Fruit fly (Drosophila melanogaster): Measurements from ENCODE around the gene CG46466.
A peak's percentile ranks its signal among the peaks of the same experiment; 100 is the strongest.

CG46466 gene

dm6 chr4:659884-660846 lies 2.8 kb downstream of the CG46466 start, which contains the start of gene gw (continued):
- TF ChIP-seq gsb-n (tag; optimal IDR thresholded peaks at IDR 0.05) (no peak), btn (GFP tag; optimal IDR thresholded peaks at IDR 0.05) (peak; percentile 3), CG16863 (GFP tag; optimal IDR thresholded peaks at IDR 0.05) (peak; percentile 75), HmgD (GFP tag; optimal IDR thresholded peaks at IDR 0.05) (peak; percentile 1), phol (tag; optimal IDR thresholded peaks at IDR 0.05) (peak; percentile 74), CG7786 (GFP tag; optimal IDR thresholded peaks at IDR 0.05) (peak; percentile 75), cg (GFP tag; optimal IDR thresholded peaks at IDR 0.05) (peak; percentile 71), tll (GFP tag; optimal IDR thresholded peaks at IDR 0.05) (no peak), lilli (GFP tag; optimal IDR thresholded peaks at IDR 0.05) (peak; percentile 89), al (GFP tag; IDR thresholded peaks at IDR 0.05) (no peak), CG10321 (GFP tag; IDR thresholded peaks at IDR 0.05) (peak; percentile 93), B-H2 (GFP tag; optimal IDR thresholded peaks at IDR 0.05) (peak; percentile 89), Bteb2 (GFP tag; optimal IDR thresholded peaks at IDR 0.05) (peak; percentile 77), CG6765 (GFP tag; optimal IDR thresholded peaks at IDR 0.05) (peak; percentile 65), ken (GFP tag; IDR thresholded peaks at IDR 0.05) (no peak; the same call in 2 of the 3 replicates), tup (GFP tag; optimal IDR thresholded peaks at IDR 0.05) (peak; percentile 69), BEAF-32 (GFP tag; optimal IDR thresholded peaks at IDR 0.05) (peak; percentile 85), dan (GFP tag; IDR thresholded peaks at IDR 0.05) (no peak), CG3407 (GFP tag; optimal IDR thresholded peaks at IDR 0.05) (peak; percentile 69), trem (tag; optimal IDR thresholded peaks at IDR 0.05) (peak; percentile 82), en (GFP tag; optimal IDR thresholded peaks at IDR 0.05) (peak; percentile 67), CG13775 (GFP tag; optimal IDR thresholded peaks at IDR 0.05) (peak; percentile 74), Antp (GFP tag; optimal IDR thresholded peaks at IDR 0.05) (peak; percentile 76), Dip2 (GFP tag; IDR thresholded peaks at IDR 0.05) (no peak), CG1233 (GFP tag; optimal IDR thresholded peaks at IDR 0.05) (peak; percentile 85), ind (GFP tag; optimal IDR thresholded peaks at IDR 0.05) (peak; percentile 80), chn (GFP tag; optimal IDR thresholded peaks at IDR 0.05) (peak; percentile 79), CG34422 (GFP tag; IDR thresholded peaks at IDR 0.05) (peak; percentile 65; the same call in 2 of the 3 replicates), Atf6 (GFP tag; IDR thresholded peaks at IDR 0.05) (peak; percentile 74), Abd-B (GFP tag; optimal IDR thresholded peaks at IDR 0.05) (no peak), CG11560 (tag; IDR thresholded peaks at IDR 0.05) (no peak), CG3838 (GFP tag; optimal IDR thresholded peaks at IDR 0.05) (no peak), CG43689 (GFP tag; IDR thresholded peaks at IDR 0.05) (no peak), CG12744 (GFP tag; optimal IDR thresholded peaks at IDR 0.05) (peak; percentile 60), CG4854 (GFP tag; optimal IDR thresholded peaks at IDR 0.05) (peak; percentile 79), Gug (GFP tag; IDR thresholded peaks at IDR 0.05) (peak; percentile 50; the same call in 3 of the 4 replicates), yki (optimal IDR thresholded peaks at IDR 0.05) (no peak), CG34376 (GFP tag; optimal IDR thresholded peaks at IDR 0.05) (peak; percentile 87), jumu (GFP tag; optimal IDR thresholded peaks at IDR 0.05) (peak; percentile 63), CG12219 (GFP tag; optimal IDR thresholded peaks at IDR 0.05) (peak; percentile 75), h (optimal IDR thresholded peaks at IDR 0.05) (no peak), Dll (GFP tag; IDR thresholded peaks at IDR 0.05; ENCODE audit: partially characterized antibody) (peak; percentile 35; the same call in 1 of the 4 replicates), tin (GFP tag; optimal IDR thresholded peaks at IDR 0.05) (peak; percentile 77), CG2129 (GFP tag; IDR thresholded peaks at IDR 0.05; ENCODE audit: partially characterized antibody) (no peak), CG17612 (GFP tag; IDR thresholded peaks at IDR 0.05) (no peak), ato (GFP tag; IDR thresholded peaks at IDR 0.05; ENCODE audit: partially characterized antibody) (no peak), CG17912 (GFP tag; optimal IDR thresholded peaks at IDR 0.05) (peak; percentile 22), dpn (GFP tag; optimal IDR thresholded peaks at IDR 0.05) (peak; percentile 74 to 78), Myb (GFP tag; optimal IDR thresholded peaks at IDR 0.05) (peak; percentile 34)

All from whole organism, embryonic.